Worm (Caenorhabditis elegans) whole organism, late embryonic: Measurements from ENCODE around the gene syd-9.

Experiments used
- C08G9.2 ChIP-seq: sonication (generic microtip); optimal IDR thresholded peaks from 2 replicates; lab custom pipeline; 2016; ENCODE audit warnings: mild to moderate bottlenecking, missing genetic modification characterization, moderate library complexity, missing compliant biosample characterization
- C38D4.7 ChIP-seq: fragments of 200-800 bp; sonication (Bioruptor generic); optimal IDR thresholded peaks from 2 replicates; lab custom pipeline; 2018; ENCODE audit warnings: mild to moderate bottlenecking, missing genetic modification characterization, moderate library complexity, missing compliant biosample characterization
- K09A11.1 ChIP-seq: sonication (generic microtip); optimal IDR thresholded peaks from 2 replicates; lab custom pipeline; 2017; ENCODE audit warnings: antibody characterized with exemption, mild to moderate bottlenecking, missing genetic modification characterization, missing compliant biosample characterization; ENCODE audit not compliant: insufficient read depth
- ahr-1 ChIP-seq: sonication (generic microtip); optimal IDR thresholded peaks from 2 replicates; lab custom pipeline; 2016; ENCODE audit warnings: missing genetic modification characterization, missing compliant biosample characterization
- ceh-18 ChIP-seq: sonication (generic microtip); optimal IDR thresholded peaks from 2 replicates; lab custom pipeline; 2016; ENCODE audit warnings: missing genetic modification characterization, missing compliant biosample characterization
- ceh-2 ChIP-seq: sonication (generic microtip); optimal IDR thresholded peaks from 2 replicates; lab custom pipeline; 2016; ENCODE audit warnings: missing genotype, missing genetic modification characterization, missing compliant biosample characterization
- ceh-24 ChIP-seq: sonication (generic microtip); optimal IDR thresholded peaks from 2 replicates; lab custom pipeline; 2016; ENCODE audit warnings: mild to moderate bottlenecking, missing genetic modification characterization, missing compliant biosample characterization
- ceh-34 ChIP-seq: sonication (generic microtip); optimal IDR thresholded peaks from 2 replicates; lab custom pipeline; 2016; ENCODE audit warnings: mild to moderate bottlenecking, missing genetic modification characterization, missing compliant biosample characterization
- ceh-45 ChIP-seq: fragments of 200-800 bp; sonication (Bioruptor generic); IDR thresholded peaks from 2 replicates; pipeline ENCODE4 v1.3.6; 2022; ENCODE audit warnings: missing genetic modification reagents, missing genetic modification characterization, missing compliant biosample characterization
- ceh-48 ChIP-seq: sonication (generic microtip); optimal IDR thresholded peaks from 2 replicates; lab custom pipeline; 2016; ENCODE audit warnings: missing genetic modification characterization, inconsistent platforms, missing compliant biosample characterization
- ceh-6 ChIP-seq: fragments of 200-800 bp; sonication (Bioruptor generic); optimal IDR thresholded peaks from 2 replicates; lab custom pipeline; 2018; ENCODE audit warnings: mild to moderate bottlenecking, missing genetic modification characterization, missing compliant biosample characterization
- dmd-4 ChIP-seq: sonication (generic microtip); optimal IDR thresholded peaks from 2 replicates; lab custom pipeline; 2016; ENCODE audit warnings: borderline replicate concordance, missing genetic modification characterization, missing compliant biosample characterization
- dve-1 ChIP-seq: sonication (generic microtip); optimal IDR thresholded peaks from 2 replicates; lab custom pipeline; 2017; ENCODE audit warnings: antibody characterized with exemption, mild to moderate bottlenecking, missing genetic modification characterization, missing compliant biosample characterization
- elt-2 ChIP-seq: sonication (generic microtip); optimal IDR thresholded peaks from 2 replicates; lab custom pipeline; 2016; ENCODE audit warnings: missing genetic modification reagents, missing genetic modification characterization, missing compliant biosample characterization
- gmeb-2 ChIP-seq: sonication (generic microtip); optimal IDR thresholded peaks from 2 replicates; lab custom pipeline; 2016; ENCODE audit warnings: missing genetic modification characterization, inconsistent platforms, missing compliant biosample characterization
- hlh-8 ChIP-seq: sonication (generic microtip); optimal IDR thresholded peaks from 2 replicates; lab custom pipeline; 2016; ENCODE audit warnings: missing genotype, missing genetic modification characterization, missing compliant biosample characterization
- lin-11 ChIP-seq: fragments of 200-800 bp; sonication (Bioruptor generic); optimal IDR thresholded peaks from 2 replicates; lab custom pipeline; 2018; ENCODE audit warnings: mild to moderate bottlenecking, missing genetic modification characterization, missing compliant biosample characterization
- mec-3 ChIP-seq: sonication (generic microtip); optimal IDR thresholded peaks from 2 replicates; lab custom pipeline; 2016; ENCODE audit warnings: borderline replicate concordance, missing genetic modification characterization, missing compliant biosample characterization
- pag-3 ChIP-seq: sonication (generic microtip); optimal IDR thresholded peaks from 2 replicates; lab custom pipeline; 2016; ENCODE audit warnings: missing compliant biosample characterization, missing genetic modification characterization, borderline replicate concordance
- pax-1 ChIP-seq: fragments of 150-350 bp; optimal IDR thresholded peaks from 2 replicates; lab custom pipeline; 2014; ENCODE audit warnings: missing biosample characterization, missing genetic modification characterization
- pha-4 ChIP-seq: fragments of 150-350 bp; optimal IDR thresholded peaks from 2 replicates; lab custom pipeline; 2018; ENCODE audit warnings: missing biosample characterization, missing genetic modification reagents, missing genetic modification characterization
- pqm-1 ChIP-seq: sonication (generic microtip); optimal IDR thresholded peaks from 2 replicates; lab custom pipeline; 2016; ENCODE audit warnings: missing genetic modification characterization, missing compliant biosample characterization
- ref-2 ChIP-seq: sonication (generic microtip); optimal IDR thresholded peaks from 2 replicates; lab custom pipeline; 2016; ENCODE audit warnings: missing genetic modification characterization, missing compliant biosample characterization
- sox-2 ChIP-seq: fragments of 200-800 bp; sonication (Bioruptor generic); IDR thresholded peaks from 2 replicates; pipeline ENCODE4 v1.3.6; 2022; ENCODE audit warnings: missing genetic modification reagents, missing genetic modification characterization, missing compliant biosample characterization
- sox-4 ChIP-seq: sonication (generic microtip); optimal IDR thresholded peaks from 2 replicates; lab custom pipeline; 2017; ENCODE audit warnings: mild to moderate bottlenecking, missing genetic modification characterization, inconsistent platforms, missing compliant biosample characterization
- syd-9 ChIP-seq: sonication (generic microtip); optimal IDR thresholded peaks from 2 replicates; lab custom pipeline; 2016; ENCODE audit warnings: mild to moderate bottlenecking, missing genetic modification characterization, moderate library complexity, missing compliant biosample characterization
- unc-3 ChIP-seq, 2 experiments: fragments of 200-800 bp in 1 of 2; sonication (Bioruptor generic) in 1 of 2; sonication (generic microtip) in 1 of 2; conservative IDR thresholded peaks in 1 of 2; optimal IDR thresholded peaks in 1 of 2; 2 replicates each; pipeline versions ENCODE4 v1.3.6 to Lab custom; 2016 to 2022; ENCODE audit warnings: missing compliant biosample characterization in 2 of 2, missing genetic modification characterization in 2 of 2, missing genetic modification reagents in 1 of 2
- unc-42 ChIP-seq: sonication (generic microtip); optimal IDR thresholded peaks from 2 replicates; lab custom pipeline; 2016; ENCODE audit warnings: missing genotype, missing genetic modification characterization, missing compliant biosample characterization
- unc-55 ChIP-seq: sonication (generic microtip); optimal IDR thresholded peaks from 2 replicates; lab custom pipeline; 2017; ENCODE audit warnings: missing biosample characterization, missing genetic modification reagents, missing genetic modification characterization
- unc-86 ChIP-seq: sonication (generic microtip); optimal IDR thresholded peaks from 2 replicates; lab custom pipeline; 2016; ENCODE audit warnings: missing genetic modification characterization, missing compliant biosample characterization
- ztf-16 ChIP-seq: sonication (generic microtip); optimal IDR thresholded peaks from 2 replicates; lab custom pipeline; 2017; ENCODE audit warnings: missing genetic modification characterization, missing compliant biosample characterization

syd-9 gene

ce11 chrX:7210467-7211107 is 7.3 kb upstream of the syd-9 start:
- no peak for TF ChIP-seq unc-3 (GFP tag; conservative IDR thresholded peaks at IDR 0.05; lab: Robert Waterston, UW)
- no peak for TF ChIP-seq unc-3 (tag; optimal IDR thresholded peaks at IDR 0.05; lab: Kevin White, UChicago)
- TF ChIP-seq C08G9.2 (tag; lab: Kevin White, UChicago), result no peak
- no peak for TF ChIP-seq K09A11.1 (tag; lab: Kevin White, UChicago)
- peak; percentile 46 for TF ChIP-seq unc-55 (GFP tag; lab: Kevin White, UChicago)
- no peak for TF ChIP-seq ceh-24
- TF ChIP-seq gmeb-2 (tag; lab: Kevin White, UChicago), result no peak
- no peak for TF ChIP-seq elt-2 (tag; lab: Kevin White, UChicago)
- TF ChIP-seq pha-4 (tag; lab: Kevin White, UChicago), result no peak

ce11 chrX:7211405-7211804 is 6.5 kb upstream of the syd-9 start, which contains the start of gene spp-22:
Gene spp-22, plus strand, starts transcription at chrX:7211705.
- TF ChIP-seq C08G9.2 (tag; lab: Kevin White, UChicago) (no peak), dve-1 (tag; lab: Kevin White, UChicago) (no peak), ref-2 (tag; lab: Kevin White, UChicago) (no peak), sox-2 (GFP tag; lab: Robert Waterston, UW) (no peak), ztf-16 (tag; lab: Kevin White, UChicago) (no peak), pag-3 (tag; lab: Kevin White, UChicago) (no peak), hlh-8 (tag; lab: Kevin White, UChicago) (no peak), dmd-4 (no peak), ceh-45 (GFP tag; lab: Robert Waterston, UW) (no peak)

- TF ChIP-seq ceh-18 (tag; lab: Kevin White, UChicago) (no peak), ahr-1 (tag; lab: Kevin White, UChicago) (no peak), sox-4 (tag; lab: Kevin White, UChicago) (no peak), pqm-1 (tag; lab: Kevin White, UChicago) (no peak), pax-1 (tag; lab: Kevin White, UChicago) (no peak), unc-42 (peak; percentile 56), C38D4.7 (no peak)
These were observed 2.3 kb downstream of the syd-9 start for ce11 chrX:7220209-7220608.

ce11 chrX:7222383-7222782 is 4.5 kb downstream of the syd-9 start:
- TF ChIP-seq ceh-48 (tag; lab: Kevin White, UChicago) (peak; percentile 84), syd-9 (tag; lab: Kevin White, UChicago) (no peak), lin-11 (tag; lab: Kevin White, UChicago) (no peak)

ce11 chrX:7224510-7224909 is 6.6 kb downstream of the syd-9 start:
- no peak for TF ChIP-seq dmd-4
- TF ChIP-seq ceh-6 (GFP tag; lab: Kevin White, UChicago), result peak; percentile 45
- no peak for TF ChIP-seq ceh-2
- TF ChIP-seq ceh-48 (tag; lab: Kevin White, UChicago), result peak; percentile 42
- TF ChIP-seq mec-3 (tag; lab: Kevin White, UChicago), result peak; percentile 22
- TF ChIP-seq syd-9 (tag; lab: Kevin White, UChicago), result peak; percentile 57
- TF ChIP-seq K09A11.1 (tag; lab: Kevin White, UChicago), result no peak
- TF ChIP-seq ceh-34 (tag; lab: Kevin White, UChicago), result peak; percentile 56
- 0 out of 2 replicates have a peak, but pooled peaks have one; percentile 12 for TF ChIP-seq unc-3 (GFP tag; conservative IDR thresholded peaks at IDR 0.05; lab: Robert Waterston, UW)
- TF ChIP-seq unc-3 (tag; optimal IDR thresholded peaks at IDR 0.05; lab: Kevin White, UChicago), result no peak
- TF ChIP-seq unc-86 (tag; lab: Kevin White, UChicago), result no peak
- TF ChIP-seq, all 69 proteins: peak for 6
